Worm (Caenorhabditis elegans): Measurements from ENCODE around the gene pfd-1.

DNA sequence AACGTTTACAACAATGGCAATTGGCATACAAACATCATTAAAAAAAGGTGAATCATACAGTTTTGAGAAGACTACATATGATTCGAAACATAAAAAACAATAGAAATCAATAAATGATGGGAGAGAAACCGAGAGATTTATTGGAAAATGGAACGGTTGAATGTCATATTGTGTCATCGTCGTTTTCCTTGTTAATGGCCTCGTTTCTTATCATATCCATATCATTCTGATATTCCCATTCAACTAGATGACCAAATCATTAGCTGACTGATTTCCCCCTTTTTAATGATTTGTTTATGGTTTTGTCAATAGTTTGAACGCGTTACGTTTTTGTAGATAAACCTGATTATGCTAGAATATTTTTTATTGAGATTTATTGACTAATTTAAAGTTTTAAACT, 24.9 kb downstream of the pfd-1 start:
- TF ChIP-seq lin-39 (tag; optimal IDR thresholded peaks at IDR 0.05), result no peak
- no peak for TF ChIP-seq nhr-28 (tag; optimal IDR thresholded peaks at IDR 0.05)
- no peak for TF ChIP-seq egl-27 (tag; optimal IDR thresholded peaks at IDR 0.05)
- TF ChIP-seq lsy-2 (tag; optimal IDR thresholded peaks at IDR 0.05), result no peak
- no peak for TF ChIP-seq elt-3 (tag; optimal IDR thresholded peaks at IDR 0.05)
- TF ChIP-seq ces-1 (GFP tag; optimal IDR thresholded peaks at IDR 0.05), result no peak
- TF ChIP-seq nhr-20 (tag; optimal IDR thresholded peaks at IDR 0.05), result no peak
- no peak for TF ChIP-seq fkh-10 (GFP tag; optimal IDR thresholded peaks at IDR 0.05)
- TF ChIP-seq sptf-1 (tag; optimal IDR thresholded peaks at IDR 0.05), result no peak
- no peak for TF ChIP-seq zag-1 (tag; optimal IDR thresholded peaks at IDR 0.05)
- no peak for TF ChIP-seq efl-1 (optimal IDR thresholded peaks at IDR 0.05)
- no peak for TF ChIP-seq efl-1 (GFP tag; optimal IDR thresholded peaks at IDR 0.05 in 1 of 2)
- no peak for TF ChIP-seq alr-1 (tag; optimal IDR thresholded peaks at IDR 0.05; ENCODE audit: borderline replicate concordance)

All from whole organism, L1 larva.